Fruit fly (Drosophila melanogaster): ENCODE results near the gene Vha13.

DNA sequence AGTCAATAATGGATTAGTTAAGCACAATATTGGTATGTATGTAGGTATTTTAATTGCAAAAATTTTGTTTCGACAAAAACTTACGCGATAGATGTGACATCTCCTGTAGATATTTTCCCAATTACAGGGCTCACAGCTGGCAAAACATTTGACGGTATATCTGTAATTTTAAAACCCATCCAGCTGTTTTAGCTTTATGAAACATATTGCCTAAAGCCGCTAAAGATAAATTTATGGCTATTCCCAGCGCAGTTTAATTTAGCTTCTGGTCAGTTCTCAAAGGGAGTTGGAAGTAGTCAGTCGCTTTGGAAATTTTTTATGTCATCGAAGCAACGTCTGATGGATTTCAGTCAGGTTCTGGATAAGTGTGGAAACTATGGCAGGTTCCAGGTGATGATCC, 43.9 kb downstream of the Vha13 start, which contains the start of gene CG7333:
- TF ChIP-seq wek (GFP tag; optimal IDR thresholded peaks at IDR 0.05) (no peak), CG8944 (GFP tag; optimal IDR thresholded peaks at IDR 0.05) (no peak), Chrac-16 (GFP tag; optimal IDR thresholded peaks at IDR 0.05) (no peak), eyg (GFP tag; optimal IDR thresholded peaks at IDR 0.05) (no peak), bab2 (GFP tag; optimal IDR thresholded peaks at IDR 0.05) (no peak), Abd-B (GFP tag; optimal IDR thresholded peaks at IDR 0.05) (no peak), dimm (GFP tag; IDR thresholded peaks at IDR 0.05) (no peak), gce (GFP tag; IDR thresholded peaks at IDR 0.05) (no peak), Mes4 (GFP tag; optimal IDR thresholded peaks at IDR 0.05) (no peak)
